Fruit fly (Drosophila melanogaster): ENCODE measurements around the gene CG7394.
A peak's percentile ranks its signal among the peaks of the same experiment; 100 is the strongest.

Gene CG7394

dm6 chr3L:11554338-11554737, 7.5 kb upstream of the CG7394 start (continued):
- TF ChIP-seq phol (tag; optimal IDR thresholded peaks at IDR 0.05) (peak; percentile 91), CG34422 (GFP tag; IDR thresholded peaks at IDR 0.05) (peak; percentile 85), ftz-f1 (GFP tag; optimal IDR thresholded peaks at IDR 0.05) (no peak), lbe (GFP tag; optimal IDR thresholded peaks at IDR 0.05) (peak; percentile 15), Hey (tag; optimal IDR thresholded peaks at IDR 0.05) (no peak), ATbp (GFP tag; optimal IDR thresholded peaks at IDR 0.05) (peak; percentile 68), ato (GFP tag; IDR thresholded peaks at IDR 0.05; ENCODE audit: partially characterized antibody) (no peak), CG10321 (GFP tag; IDR thresholded peaks at IDR 0.05) (0 out of 2 replicates have a peak, but pooled peaks have one; percentile 17), CG6854 (GFP tag; optimal IDR thresholded peaks at IDR 0.05) (peak; percentile 11), Hmr (GFP tag; optimal IDR thresholded peaks at IDR 0.05) (peak; percentile 41), odd (GFP tag; optimal IDR thresholded peaks at IDR 0.05) (peak; percentile 65), trh (GFP tag; optimal IDR thresholded peaks at IDR 0.05) (peak; percentile 15), CG6254 (GFP tag; optimal IDR thresholded peaks at IDR 0.05) (peak; percentile 93), Elba2 (GFP tag; optimal IDR thresholded peaks at IDR 0.05) (peak; percentile 59), Abd-B (GFP tag; optimal IDR thresholded peaks at IDR 0.05) (peak; percentile 84), CG9932 (GFP tag; IDR thresholded peaks at IDR 0.05) (peak; percentile 20; the same call in 1 of the 2 replicates), CG17385 (GFP tag; optimal IDR thresholded peaks at IDR 0.05) (peak; percentile 76), pzg (GFP tag; optimal IDR thresholded peaks at IDR 0.05) (no peak), Dfd (GFP tag; optimal IDR thresholded peaks at IDR 0.05) (no peak), CG13424 (tag; optimal IDR thresholded peaks at IDR 0.05) (peak; percentile 83), CG11247 (GFP tag; IDR thresholded peaks at IDR 0.05) (peak; percentile 50; the same call in 1 of the 2 replicates), sob (GFP tag; IDR thresholded peaks at IDR 0.05) (peak; percentile 64), Blimp-1 (GFP tag; optimal IDR thresholded peaks at IDR 0.05) (peak; percentile 91), D19A (tag; optimal IDR thresholded peaks at IDR 0.05) (peak; percentile 89), CG8944 (GFP tag; optimal IDR thresholded peaks at IDR 0.05) (peak; percentile 75), CG17912 (GFP tag; optimal IDR thresholded peaks at IDR 0.05) (no peak), CTCF (GFP tag; optimal IDR thresholded peaks at IDR 0.05) (no peak), CG18764 (GFP tag; optimal IDR thresholded peaks at IDR 0.05) (peak; percentile 80), gt (GFP tag; IDR thresholded peaks at IDR 0.05) (no peak), mld (GFP tag; IDR thresholded peaks at IDR 0.05; ENCODE audit: partially characterized antibody) (no peak), CG14860 (GFP tag; IDR thresholded peaks at IDR 0.05; ENCODE audit: partially characterized antibody) (no peak), H15 (GFP tag; IDR thresholded peaks at IDR 0.05) (peak; percentile 79), zf30C (GFP tag; optimal IDR thresholded peaks at IDR 0.05) (peak; percentile 89), HmgD (GFP tag; optimal IDR thresholded peaks at IDR 0.05) (no peak), ems (GFP tag; optimal IDR thresholded peaks at IDR 0.05) (peak; percentile 82), Dbx (GFP tag; IDR thresholded peaks at IDR 0.05) (0 out of 3 replicates have a peak, but pooled peaks have one; percentile 11), caup (GFP tag; optimal IDR thresholded peaks at IDR 0.05; ENCODE audit: severe bottlenecking) (peak; percentile 63), usp (GFP tag; optimal IDR thresholded peaks at IDR 0.05) (no peak), CG31388 (GFP tag; optimal IDR thresholded peaks at IDR 0.05) (peak; percentile 58), Deaf1 (tag; optimal IDR thresholded peaks at IDR 0.05) (peak; percentile 53), CG11085 (GFP tag; IDR thresholded peaks at IDR 0.05) (0 out of 2 replicates have a peak, but pooled peaks have one; percentile 22), CG1529 (GFP tag; optimal IDR thresholded peaks at IDR 0.05) (peak; percentile 85), CG12391 (tag; optimal IDR thresholded peaks at IDR 0.05) (peak; percentile 90), sd (tag; optimal IDR thresholded peaks at IDR 0.05) (no peak), YL-1 (GFP tag; optimal IDR thresholded peaks at IDR 0.05) (peak; percentile 6), fd102C (GFP tag; optimal IDR thresholded peaks at IDR 0.05) (peak; percentile 76), chinmo (GFP tag; IDR thresholded peaks at IDR 0.05; ENCODE audit: partially characterized antibody) (no peak), CG15601 (tag; optimal IDR thresholded peaks at IDR 0.05) (peak; percentile 91), CG8089 (GFP tag; optimal IDR thresholded peaks at IDR 0.05) (peak; percentile 59), knrl (GFP tag; IDR thresholded peaks at IDR 0.05; ENCODE audit: partially characterized antibody) (no peak), CG16779 (GFP tag; IDR thresholded peaks at IDR 0.05) (no peak)

Data from whole organism, embryonic.